Worm (Caenorhabditis elegans) whole organism, young adult: ENCODE results near the gene col-103.
A peak's percentile ranks its signal among the peaks of the same experiment; 100 is the strongest.

ENCODE experiments used
- B0019.2 ChIP-seq: fragments of 200-800 bp; sonication (Bioruptor generic); conservative IDR thresholded peaks from 2 replicates; pipeline ENCODE4 v1.3.6; 2022; ENCODE audit warnings: missing genetic modification reagents, missing genetic modification characterization, missing compliant biosample characterization
- B0035.1 ChIP-seq: sonication (generic microtip); optimal IDR thresholded peaks from 2 replicates; lab custom pipeline; 2016; ENCODE audit warnings: missing genetic modification characterization, mild to moderate bottlenecking, missing compliant biosample characterization, missing genotype, missing genetic modification reagents
- C17E4.6 ChIP-seq: fragments of 200-800 bp; sonication (Bioruptor generic); IDR thresholded peaks from 2 replicates; pipeline ENCODE4 v1.3.6; 2022; ENCODE audit warnings: missing genetic modification reagents, missing genetic modification characterization, missing compliant biosample characterization
- F23B12.7 ChIP-seq: sonication (generic microtip); optimal IDR thresholded peaks from 2 replicates; lab custom pipeline; 2017; ENCODE audit warnings: missing genetic modification characterization, mild to moderate bottlenecking, missing compliant biosample characterization, antibody characterized with exemption, moderate library complexity; ENCODE audit not compliant: insufficient read depth
- F52B5.7 ChIP-seq: sonication (generic microtip); optimal IDR thresholded peaks from 2 replicates; lab custom pipeline; 2016; ENCODE audit warnings: mild to moderate bottlenecking, missing genetic modification characterization, missing compliant biosample characterization
- F55B11.4 ChIP-seq: sonication (generic microtip); optimal IDR thresholded peaks from 2 replicates; lab custom pipeline; 2016; ENCODE audit warnings: missing compliant biosample characterization, missing genetic modification characterization, borderline replicate concordance; ENCODE audit not compliant: insufficient read depth
- K11D2.4 ChIP-seq: fragments of 200-800 bp; sonication (Bioruptor generic); IDR thresholded peaks from 2 replicates; pipeline ENCODE4 v1.3.6; 2022; ENCODE audit warnings: missing genetic modification reagents, missing genetic modification characterization, missing compliant biosample characterization
- T07F8.4 ChIP-seq: sonication (generic microtip); optimal IDR thresholded peaks from 2 replicates; lab custom pipeline; 2016; ENCODE audit warnings: mild to moderate bottlenecking, missing genetic modification characterization, moderate library complexity, missing compliant biosample characterization
- athp-1 ChIP-seq: sonication (generic microtip); optimal IDR thresholded peaks from 2 replicates; lab custom pipeline; 2017; ENCODE audit warnings: mild to moderate bottlenecking, missing genetic modification characterization, missing compliant biosample characterization
- bed-1 ChIP-seq: fragments of 200-800 bp; sonication (Bioruptor generic); IDR thresholded peaks from 2 replicates; pipeline ENCODE4 v1.3.6; 2022; ENCODE audit warnings: missing genetic modification reagents, missing genetic modification characterization, missing compliant biosample characterization
- cebp-2 ChIP-seq: fragments of 200-800 bp; sonication (Bioruptor generic); IDR thresholded peaks from 2 replicates; pipeline ENCODE4 v1.3.6; 2022; ENCODE audit warnings: missing genetic modification characterization, missing compliant biosample characterization
- ceh-58 ChIP-seq: fragments of 200-800 bp; sonication (Bioruptor generic); IDR thresholded peaks from 2 replicates; pipeline ENCODE4 v1.3.6; 2022; ENCODE audit warnings: missing genetic modification characterization, missing compliant biosample characterization
- ceh-91 ChIP-seq: fragments of 200-800 bp; sonication (Bioruptor generic); IDR thresholded peaks from 2 replicates; pipeline ENCODE4 v1.3.6; 2022; ENCODE audit warnings: missing genetic modification reagents, missing genetic modification characterization, missing compliant biosample characterization
- die-1 ChIP-seq: sonication (generic microtip); optimal IDR thresholded peaks from 2 replicates; lab custom pipeline; 2016; ENCODE audit warnings: missing genotype, mild to moderate bottlenecking, missing genetic modification characterization, missing compliant biosample characterization
- dox-1 ChIP-seq: fragments of 200-800 bp; sonication (Bioruptor generic); IDR thresholded peaks from 2 replicates; pipeline ENCODE4 v1.3.6; 2022; ENCODE audit warnings: missing genetic modification reagents, missing genetic modification characterization, missing compliant biosample characterization
- dpff-1 ChIP-seq: sonication (generic microtip); optimal IDR thresholded peaks from 2 replicates; lab custom pipeline; 2017; ENCODE audit warnings: mild to moderate bottlenecking, missing genetic modification characterization, missing compliant biosample characterization
- dpl-1 ChIP-seq: fragments of 150-350 bp; optimal IDR thresholded peaks from 2 replicates; lab custom pipeline; 2014; ENCODE audit warnings: missing biosample characterization, missing genetic modification reagents, missing genetic modification characterization
- efl-1 ChIP-seq: fragments of 150-350 bp; optimal IDR thresholded peaks from 2 replicates; lab custom pipeline; 2014; ENCODE audit warnings: missing biosample characterization, missing genetic modification reagents, missing genetic modification characterization
- ekl-4 ChIP-seq: fragments of 200-800 bp; sonication (Bioruptor generic); IDR thresholded peaks from 2 replicates; pipeline ENCODE4 v1.3.6; 2022; ENCODE audit warnings: missing genetic modification reagents, missing genetic modification characterization, missing compliant biosample characterization
- ets-4 ChIP-seq: fragments of 200-800 bp; sonication (Bioruptor generic); optimal IDR thresholded peaks from 2 replicates; lab custom pipeline; 2018; ENCODE audit warnings: mild to moderate bottlenecking, missing genetic modification characterization, missing compliant biosample characterization
- hlh-12 ChIP-seq: sonication (generic microtip); optimal IDR thresholded peaks from 2 replicates; lab custom pipeline; 2016; ENCODE audit warnings: missing genetic modification characterization, missing compliant biosample characterization
- hlh-26 ChIP-seq: fragments of 200-800 bp; sonication (Bioruptor generic); conservative IDR thresholded peaks from 2 replicates; pipeline ENCODE4 v1.3.6; 2022; ENCODE audit warnings: missing genetic modification reagents, missing genetic modification characterization, missing compliant biosample characterization
- hmg-1.2 ChIP-seq: fragments of 200-800 bp; sonication (Bioruptor generic); IDR thresholded peaks from 2 replicates; pipeline ENCODE4 v1.3.6; 2022; ENCODE audit warnings: missing genetic modification reagents, missing genetic modification characterization, missing compliant biosample characterization
- hmg-20 ChIP-seq: fragments of 200-800 bp; sonication (Bioruptor generic); IDR thresholded peaks from 2 replicates; pipeline ENCODE4 v1.3.6; 2022; ENCODE audit warnings: missing genetic modification reagents, missing genetic modification characterization, missing compliant biosample characterization
- hrde-1 ChIP-seq: sonication (generic microtip); optimal IDR thresholded peaks from 2 replicates; lab custom pipeline; 2016; ENCODE audit warnings: missing genetic modification characterization, mild to moderate bottlenecking, missing compliant biosample characterization, moderate library complexity, missing genotype, missing genetic modification reagents, borderline replicate concordance
- hsf-1 ChIP-seq: fragments of 200-800 bp; sonication (Bioruptor generic); IDR thresholded peaks from 2 replicates; pipeline ENCODE4 v1.3.6; 2022; ENCODE audit warnings: missing genetic modification reagents, missing genetic modification characterization, missing compliant biosample characterization
- lag-1 ChIP-seq: fragments of 200-800 bp; sonication (Bioruptor generic); IDR thresholded peaks from 2 replicates; pipeline ENCODE4 v1.3.6; 2022; ENCODE audit warnings: missing genetic modification reagents, missing genetic modification characterization, missing compliant biosample characterization
- lin-54 ChIP-seq: fragments of 200-800 bp; sonication (Bioruptor generic); optimal IDR thresholded peaks from 2 replicates; lab custom pipeline; 2018; ENCODE audit warnings: mild to moderate bottlenecking, missing genetic modification characterization, missing compliant biosample characterization
- madf-3 ChIP-seq: fragments of 200-800 bp; sonication (Bioruptor generic); IDR thresholded peaks from 2 replicates; pipeline ENCODE4 v1.3.6; 2022; ENCODE audit warnings: missing genetic modification reagents, missing genetic modification characterization, missing compliant biosample characterization
- madf-6 ChIP-seq: fragments of 200-800 bp; sonication (Bioruptor generic); IDR thresholded peaks from 2 replicates; pipeline ENCODE4 v1.3.6; 2022; ENCODE audit warnings: missing genetic modification reagents, missing genetic modification characterization, missing compliant biosample characterization
- mes-4 ChIP-seq: sonication (generic microtip); optimal IDR thresholded peaks from 2 replicates; lab custom pipeline; 2016; ENCODE audit warnings: missing genotype, missing genetic modification characterization, missing compliant biosample characterization
- mxl-1 ChIP-seq: sonication (generic microtip); optimal IDR thresholded peaks from 2 replicates; lab custom pipeline; 2016; ENCODE audit warnings: missing genetic modification characterization, missing compliant biosample characterization
- nfya-1 ChIP-seq: sonication (generic microtip); optimal IDR thresholded peaks from 2 replicates; lab custom pipeline; 2017; ENCODE audit warnings: antibody characterized with exemption, missing compliant biosample characterization, missing genetic modification characterization, borderline replicate concordance; ENCODE audit not compliant: insufficient read depth
- nhr-120 ChIP-seq: fragments of 200-800 bp; sonication (Bioruptor generic); IDR thresholded peaks from 2 replicates; pipeline ENCODE4 v1.3.6; 2022; ENCODE audit warnings: missing genetic modification characterization, missing compliant biosample characterization
- nhr-80 ChIP-seq: sonication (generic microtip); optimal IDR thresholded peaks from 2 replicates; lab custom pipeline; 2016; ENCODE audit warnings: missing genetic modification characterization, missing compliant biosample characterization
- repo-1 ChIP-seq: sonication (generic microtip); optimal IDR thresholded peaks from 2 replicates; lab custom pipeline; 2017; ENCODE audit warnings: mild to moderate bottlenecking, missing genetic modification characterization, missing compliant biosample characterization
- snpc-3.4 ChIP-seq: sonication (generic microtip); optimal IDR thresholded peaks from 2 replicates; lab custom pipeline; 2017; ENCODE audit warnings: missing genetic modification characterization, mild to moderate bottlenecking, missing compliant biosample characterization, antibody characterized with exemption, moderate library complexity, missing genotype, missing genetic modification reagents
- snpc-4 ChIP-seq, 5 experiments: fragments of 150-350 bp in 1 of 5; sonication (generic microtip) in 4 of 5; optimal IDR thresholded peaks; 2 replicates each; lab custom pipeline; 2014 to 2018; ENCODE audit warnings: missing genetic modification characterization in 5 of 5, missing biosample characterization in 3 of 5, antibody characterized with exemption in 2 of 5, mild to moderate bottlenecking in 2 of 5, missing compliant biosample characterization in 2 of 5, missing genotype in 2 of 5, moderate library complexity in 2 of 5, missing genetic modification reagents in 1 of 5
- unc-130 ChIP-seq: sonication (generic microtip); optimal IDR thresholded peaks from 2 replicates; lab custom pipeline; 2016; ENCODE audit warnings: missing genetic modification reagents, missing genetic modification characterization, missing compliant biosample characterization
- unc-62 ChIP-seq: fragments of 150-350 bp; optimal IDR thresholded peaks from 2 replicates; lab custom pipeline; 2014; ENCODE audit warnings: missing biosample characterization, missing genetic modification reagents, missing genetic modification characterization
- zfh-2 ChIP-seq: fragments of 200-800 bp; sonication (Bioruptor generic); conservative IDR thresholded peaks from 2 replicates; pipeline ENCODE4 v1.3.6; 2022; ENCODE audit warnings: missing genetic modification reagents, missing genetic modification characterization, missing compliant biosample characterization
- zim-3 ChIP-seq: sonication (generic microtip); optimal IDR thresholded peaks from 2 replicates; lab custom pipeline; 2017; ENCODE audit warnings: mild to moderate bottlenecking, missing genetic modification characterization, moderate library complexity, missing compliant biosample characterization
- ztf-25 ChIP-seq: fragments of 200-800 bp; sonication (Bioruptor generic); IDR thresholded peaks from 2 replicates; pipeline ENCODE4 v1.3.6; 2022; ENCODE audit warnings: missing genetic modification reagents, missing genetic modification characterization, missing compliant biosample characterization
- ztf-28 ChIP-seq: fragments of 200-800 bp; sonication (Bioruptor generic); IDR thresholded peaks from 2 replicates; pipeline ENCODE4 v1.3.6; 2022; ENCODE audit warnings: missing genetic modification reagents, missing genetic modification characterization, missing compliant biosample characterization
- ztf-6 ChIP-seq: fragments of 200-800 bp; sonication (Bioruptor generic); IDR thresholded peaks from 2 replicates; pipeline ENCODE4 v1.3.6; 2022; ENCODE audit warnings: missing genetic modification reagents, missing genetic modification characterization, missing compliant biosample characterization

The col-103 gene

ce11 chrIV:787755-788154, 24.3 kb upstream of the col-103 start, which contains the start of gene F56B3.6:
TSS of gene F56B3.6 (plus strand) at chrIV:788055.
- no peak for TF ChIP-seq dpl-1
- TF ChIP-seq athp-1 (tag; lab: Kevin White, UChicago): no peak
- TF ChIP-seq unc-62 (GFP tag; lab: Kevin White, UChicago): no peak
- no peak for TF ChIP-seq ceh-91 (GFP tag; lab: Robert Waterston, UW)
- TF ChIP-seq snpc-3.4 (tag; lab: Kevin White, UChicago): no peak
- no peak for TF ChIP-seq T07F8.4 (tag; lab: Kevin White, UChicago)
- TF ChIP-seq madf-3: no peak
- TF ChIP-seq ceh-58 (GFP tag; lab: Robert Waterston, UW): no peak
- TF ChIP-seq lag-1 (GFP tag; lab: Robert Waterston, UW): no peak
- TF ChIP-seq bed-1 (GFP tag; lab: Robert Waterston, UW): no peak
- TF ChIP-seq hlh-12 (tag; lab: Kevin White, UChicago): no peak
- TF ChIP-seq hsf-1 (GFP tag; lab: Robert Waterston, UW): no peak
- TF ChIP-seq unc-130 (GFP tag; lab: Kevin White, UChicago): no peak
- TF ChIP-seq zim-3 (tag; lab: Kevin White, UChicago): no peak
- no peak for TF ChIP-seq ekl-4
- no peak for TF ChIP-seq B0019.2 (GFP tag; lab: Robert Waterston, UW)

- no peak for TF ChIP-seq mxl-1
- TF ChIP-seq cebp-2: no peak
- no peak for TF ChIP-seq dpl-1
- no peak for TF ChIP-seq ztf-28 (GFP tag; lab: Robert Waterston, UW)
- TF ChIP-seq repo-1 (tag; lab: Kevin White, UChicago): no peak
- TF ChIP-seq bed-1 (GFP tag; lab: Robert Waterston, UW): no peak
- TF ChIP-seq nfya-1 (tag; lab: Kevin White, UChicago): no peak
- TF ChIP-seq nhr-80 (tag; lab: Kevin White, UChicago): peak; percentile 70
- TF ChIP-seq dox-1 (GFP tag; lab: Robert Waterston, UW): 0 out of 2 replicates have a peak, but pooled peaks have one; percentile 9
- no peak for TF ChIP-seq die-1 (tag; lab: Kevin White, UChicago)
- peak; percentile 17; the same call in 1 of the 2 replicates for TF ChIP-seq madf-6 (GFP tag; lab: Robert Waterston, UW)
- no peak for TF ChIP-seq snpc-4 (GFP tag; optimal IDR thresholded peaks at IDR 0.05; lab: Kevin White, UChicago)
- TF ChIP-seq snpc-4 (tag; optimal IDR thresholded peaks at IDR 0.05; lab: Kevin White, UChicago): peak in 1 of 4 experiments; percentile 20
- no peak for TF ChIP-seq zfh-2
- TF ChIP-seq K11D2.4: no peak
- no peak for TF ChIP-seq C17E4.6 (GFP tag; lab: Robert Waterston, UW)
- no peak for TF ChIP-seq ztf-25 (GFP tag; lab: Robert Waterston, UW)
- TF ChIP-seq mes-4 (tag; lab: Kevin White, UChicago): no peak
- TF ChIP-seq B0035.1 (tag; lab: Kevin White, UChicago): no peak
Observed at ce11 chrIV:782393-782792, 18.9 kb upstream of the col-103 start.

ce11 chrIV:778484-778883, 15.0 kb upstream of the col-103 start, which contains the start of gene ugt-52:
TSS of gene ugt-52 (plus strand) at chrIV:778784.
- TF ChIP-seq nhr-80 (tag; lab: Kevin White, UChicago) (peak; percentile 30), ztf-28 (GFP tag; lab: Robert Waterston, UW) (no peak)

- TF ChIP-seq hlh-26 (no peak), hsf-1 (GFP tag; lab: Robert Waterston, UW) (no peak), F23B12.7 (tag; lab: Kevin White, UChicago) (no peak), lin-54 (GFP tag; lab: Kevin White, UChicago) (no peak), F52B5.7 (no peak), ets-4 (no peak), hmg-1.2 (GFP tag; lab: Robert Waterston, UW) (no peak), hmg-20 (no peak), nhr-120 (GFP tag; lab: Robert Waterston, UW) (no peak), efl-1 (GFP tag; lab: Kevin White, UChicago) (no peak), hrde-1 (tag; lab: Kevin White, UChicago) (no peak), F55B11.4 (tag; lab: Kevin White, UChicago) (no peak), dpff-1 (tag; lab: Kevin White, UChicago) (no peak), ztf-6 (GFP tag; lab: Robert Waterston, UW) (no peak), madf-3 (no peak)
Observed at ce11 chrIV:773580-773979, 10.1 kb upstream of the col-103 start.
